Fruit fly (Drosophila melanogaster): Measurements from ENCODE around the gene ppk27.

Gene ppk27

dm6 chr3L:3785688-3786087 is 30.7 kb upstream of the ppk27 start (continued):
- TF ChIP-seq CG6792 (GFP tag; optimal IDR thresholded peaks at IDR 0.05) (peak; percentile 41), CG10669 (GFP tag; optimal IDR thresholded peaks at IDR 0.05) (no peak), Hr38 (GFP tag; optimal IDR thresholded peaks at IDR 0.05) (no peak), cyc (GFP tag; optimal IDR thresholded peaks at IDR 0.05) (peak; percentile 54), CG8632 (GFP tag; optimal IDR thresholded peaks at IDR 0.05) (no peak), CG31627 (GFP tag; optimal IDR thresholded peaks at IDR 0.05) (peak; percentile 69), eg (GFP tag; IDR thresholded peaks at IDR 0.05) (peak; percentile 27; the same call in 1 of the 3 replicates), Ets96B (tag; optimal IDR thresholded peaks at IDR 0.05) (no peak), Lpt (GFP tag; optimal IDR thresholded peaks at IDR 0.05) (no peak), CG16779 (tag; optimal IDR thresholded peaks at IDR 0.05) (no peak), fkh (GFP tag; optimal IDR thresholded peaks at IDR 0.05) (no peak), CG8119 (GFP tag; IDR thresholded peaks at IDR 0.05) (no peak), Smox (GFP tag; optimal IDR thresholded peaks at IDR 0.05) (peak; percentile 36), CG15336 (GFP tag; IDR thresholded peaks at IDR 0.05) (no peak), topi (GFP tag; optimal IDR thresholded peaks at IDR 0.05) (peak; percentile 22), CG6276 (GFP tag; optimal IDR thresholded peaks at IDR 0.05) (no peak), Sox102F (GFP tag; optimal IDR thresholded peaks at IDR 0.05) (peak; percentile 27), CG6854 (GFP tag; optimal IDR thresholded peaks at IDR 0.05) (no peak), acj6 (GFP tag; optimal IDR thresholded peaks at IDR 0.05) (peak; percentile 38), Eip78C (GFP tag) (peak; percentile 77), fd85E (GFP tag; optimal IDR thresholded peaks at IDR 0.05) (no peak)

- TF ChIP-seq net (GFP tag; optimal IDR thresholded peaks at IDR 0.05) = peak; percentile 99
- peak; percentile 97 for TF ChIP-seq Eip93F (GFP tag; optimal IDR thresholded peaks at IDR 0.05)
- peak; percentile 98 for TF ChIP-seq CG11294 (GFP tag; IDR thresholded peaks at IDR 0.05)
- TF ChIP-seq pdm3 (GFP tag; optimal IDR thresholded peaks at IDR 0.05) = peak; percentile 99
- TF ChIP-seq Hr4 (GFP tag; optimal IDR thresholded peaks at IDR 0.05) = peak; percentile 99
- peak; percentile 100 for TF ChIP-seq svp (GFP tag)
- TF ChIP-seq CG16779 (tag; optimal IDR thresholded peaks at IDR 0.05) = peak; percentile 96
- TF ChIP-seq CG10669 (GFP tag; optimal IDR thresholded peaks at IDR 0.05) = peak; percentile 95
- TF ChIP-seq CG8319 (GFP tag; optimal IDR thresholded peaks at IDR 0.05) = peak; percentile 99
- TF ChIP-seq CG31627 (GFP tag; optimal IDR thresholded peaks at IDR 0.05) = peak; percentile 99
- peak; percentile 99 for TF ChIP-seq Ets21C (GFP tag; optimal IDR thresholded peaks at IDR 0.05)
- TF ChIP-seq CG8632 (GFP tag; optimal IDR thresholded peaks at IDR 0.05) = peak; percentile 98
- TF ChIP-seq CG4318 (GFP tag; optimal IDR thresholded peaks at IDR 0.05) = peak; percentile 98
- TF ChIP-seq CG1621 (tag; optimal IDR thresholded peaks at IDR 0.05) = peak; percentile 99
- TF ChIP-seq Eip75B (GFP tag; optimal IDR thresholded peaks at IDR 0.05) = peak; percentile 99
- TF ChIP-seq spab (GFP tag; optimal IDR thresholded peaks at IDR 0.05) = peak; percentile 95
- TF ChIP-seq CG6792 (GFP tag; optimal IDR thresholded peaks at IDR 0.05) = peak; percentile 99
- TF ChIP-seq topi (GFP tag; optimal IDR thresholded peaks at IDR 0.05) = peak; percentile 98
- peak; percentile 99 for TF ChIP-seq CG32006 (GFP tag; optimal IDR thresholded peaks at IDR 0.05)
- peak; percentile 99 for TF ChIP-seq Hr39 (GFP tag; optimal IDR thresholded peaks at IDR 0.05)
- peak; percentile 99 for TF ChIP-seq Met (GFP tag; optimal IDR thresholded peaks at IDR 0.05)
- peak; percentile 99 for TF ChIP-seq Sox15 (GFP tag; optimal IDR thresholded peaks at IDR 0.05)
- peak; percentile 98 for TF ChIP-seq CG7368 (GFP tag; optimal IDR thresholded peaks at IDR 0.05)
- TF ChIP-seq Hr38 (GFP tag; optimal IDR thresholded peaks at IDR 0.05) = peak; percentile 97
- peak; percentile 99 for TF ChIP-seq CG10631 (GFP tag; optimal IDR thresholded peaks at IDR 0.05)
- peak; percentile 94 for TF ChIP-seq CG6276 (GFP tag; optimal IDR thresholded peaks at IDR 0.05)
- TF ChIP-seq esn (GFP tag; optimal IDR thresholded peaks at IDR 0.05) = peak; percentile 99
- TF ChIP-seq Blimp-1 (GFP tag; optimal IDR thresholded peaks at IDR 0.05) = peak; percentile 83
- peak; percentile 90 for TF ChIP-seq CG9139 (GFP tag; optimal IDR thresholded peaks at IDR 0.05)
- TF ChIP-seq Ets96B (tag; optimal IDR thresholded peaks at IDR 0.05) = peak; percentile 95
- peak; percentile 99 for TF ChIP-seq CG6163 (GFP tag; IDR thresholded peaks at IDR 0.05)
- peak; percentile 99 for TF ChIP-seq CG15336 (GFP tag; IDR thresholded peaks at IDR 0.05)
- TF ChIP-seq OdsH (GFP tag; optimal IDR thresholded peaks at IDR 0.05) = peak; percentile 99
- TF ChIP-seq CG6808 (GFP tag; optimal IDR thresholded peaks at IDR 0.05) = peak; percentile 89
- peak; percentile 98 for TF ChIP-seq dac (GFP tag; optimal IDR thresholded peaks at IDR 0.05)
- TF ChIP-seq vri (GFP tag; optimal IDR thresholded peaks at IDR 0.05) = peak; percentile 98
- peak; percentile 99 for TF ChIP-seq Lpt (GFP tag; optimal IDR thresholded peaks at IDR 0.05)
- peak; percentile 98 for TF ChIP-seq CG11902 (GFP tag; optimal IDR thresholded peaks at IDR 0.05)
- peak; percentile 98 for TF ChIP-seq cyc (GFP tag; optimal IDR thresholded peaks at IDR 0.05)
Observed at dm6 chr3L:3785002-3785661, 30.1 kb upstream of the ppk27 start.

Data from whole organism, prepupa.